Fruit fly (Drosophila melanogaster) whole organism, embryonic: Measurements from ENCODE around the gene Hr83.
A peak's percentile ranks its signal among the peaks of the same experiment; 100 is the strongest.

ENCODE experiments used
- ATbp ChIP-seq: fragments of 200-800 bp; sonication (Bioruptor generic); optimal IDR thresholded peaks from 2 replicates; lab custom pipeline; 2017; ENCODE audit warnings: missing biosample characterization, mild to moderate bottlenecking, missing genetic modification characterization, missing genetic modification reagents
- Ada2b ChIP-seq: fragments of 200-800 bp; sonication (Bioruptor generic); IDR thresholded peaks from 2 replicates; pipeline ENCODE4 v1.3.6; 2022; ENCODE audit warnings: missing biosample characterization, missing genetic modification characterization
- CG10321 ChIP-seq: fragments of 200-800 bp; sonication (Bioruptor generic); IDR thresholded peaks from 2 replicates; pipeline ENCODE4 v1.3.6; 2022; ENCODE audit warnings: missing biosample characterization, missing genetic modification characterization
- CG10431 ChIP-seq: fragments of 200-800 bp; sonication (Bioruptor generic); optimal IDR thresholded peaks from 3 replicates; lab custom pipeline; 2018; ENCODE audit warnings: missing biosample characterization, mild to moderate bottlenecking, missing genetic modification characterization
- CG10565 ChIP-seq: fragments of 200-800 bp; sonication (Bioruptor generic); optimal IDR thresholded peaks from 3 replicates; lab custom pipeline; 2016; ENCODE audit warnings: missing biosample characterization, mild to moderate bottlenecking, missing genetic modification characterization
- CG10979 ChIP-seq: fragments of 200-800 bp; sonication (Bioruptor generic); optimal IDR thresholded peaks from 2 replicates; lab custom pipeline; 2018; ENCODE audit warnings: missing biosample characterization, mild to moderate bottlenecking, missing genetic modification characterization, moderate library complexity
- CG11560 ChIP-seq: fragments of 200-800 bp; sonication (Bioruptor generic); IDR thresholded peaks from 3 replicates; pipeline ENCODE4 v1.3.6; 2022; ENCODE audit warnings: missing biosample characterization, missing genetic modification characterization
- CG14050 ChIP-seq: fragments of 200-800 bp; sonication (Bioruptor generic); IDR thresholded peaks from 3 replicates; pipeline ENCODE4 v1.3.6; 2022; ENCODE audit warnings: missing biosample characterization, missing genetic modification characterization
- CG1603 ChIP-seq: fragments of 200-800 bp; sonication (Bioruptor generic); optimal IDR thresholded peaks from 2 replicates; lab custom pipeline; 2019; ENCODE audit warnings: missing biosample characterization, mild to moderate bottlenecking, missing genetic modification characterization, moderate library complexity
- CG1792 ChIP-seq: fragments of 200-800 bp; sonication (Bioruptor generic); optimal IDR thresholded peaks from 2 replicates; lab custom pipeline; 2016; ENCODE audit warnings: missing biosample characterization, missing genetic modification characterization
- CG2678 ChIP-seq: fragments of 200-800 bp; sonication (Bioruptor generic); optimal IDR thresholded peaks from 3 replicates; lab custom pipeline; 2019; ENCODE audit warnings: missing biosample characterization, mild to moderate bottlenecking, missing genetic modification characterization, moderate library complexity
- CG31224 ChIP-seq: fragments of 200-800 bp; sonication (Bioruptor generic); IDR thresholded peaks from 2 replicates; pipeline ENCODE4 v1.3.6; 2022; ENCODE audit warnings: missing biosample characterization, missing genetic modification characterization
- CG31441 ChIP-seq: fragments of 200-800 bp; sonication (Bioruptor generic); IDR thresholded peaks from 2 replicates; pipeline ENCODE4 v1.3.6; 2022; ENCODE audit warnings: missing biosample characterization, missing genetic modification characterization
- CG33557 ChIP-seq: fragments of 200-800 bp; sonication (Bioruptor generic); optimal IDR thresholded peaks from 2 replicates; lab custom pipeline; 2019; ENCODE audit warnings: missing biosample characterization, mild to moderate bottlenecking, missing genetic modification characterization, moderate library complexity
- CG6175 ChIP-seq: fragments of 200-800 bp; sonication (Bioruptor generic); IDR thresholded peaks from 3 replicates; pipeline ENCODE4 v1.3.6; 2022; ENCODE audit warnings: missing biosample characterization, missing genetic modification characterization
- CG6765 ChIP-seq: fragments of 200-800 bp; sonication (Bioruptor generic); optimal IDR thresholded peaks from 3 replicates; lab custom pipeline; 2017; ENCODE audit warnings: missing biosample characterization, mild to moderate bottlenecking, missing genetic modification characterization
- CG7745 ChIP-seq: fragments of 200-800 bp; sonication (Bioruptor generic); optimal IDR thresholded peaks from 2 replicates; lab custom pipeline; 2018; ENCODE audit warnings: missing biosample characterization, mild to moderate bottlenecking, missing genetic modification characterization, moderate library complexity
- CG7987 ChIP-seq: fragments of 200-800 bp; sonication (Bioruptor generic); optimal IDR thresholded peaks from 2 replicates; lab custom pipeline; 2018; ENCODE audit warnings: missing biosample characterization, mild to moderate bottlenecking, missing genetic modification characterization, moderate library complexity
- Chrac-16 ChIP-seq: fragments of 200-800 bp; sonication (Bioruptor generic); optimal IDR thresholded peaks from 3 replicates; lab custom pipeline; 2016; ENCODE audit warnings: missing biosample characterization, missing genetic modification characterization
- Dbx ChIP-seq: fragments of 200-800 bp; sonication (Bioruptor generic); IDR thresholded peaks from 3 replicates; pipeline ENCODE4 v1.3.6; 2022; ENCODE audit warnings: missing biosample characterization, missing genetic modification characterization
- Dp ChIP-seq: fragments of 200-800 bp; sonication (Bioruptor generic); optimal IDR thresholded peaks from 2 replicates; lab custom pipeline; 2018; ENCODE audit warnings: missing biosample characterization, mild to moderate bottlenecking, missing genetic modification characterization, moderate library complexity
- Ets97D ChIP-seq: fragments of 200-800 bp; sonication (Bioruptor generic); optimal IDR thresholded peaks from 3 replicates; lab custom pipeline; 2016; ENCODE audit warnings: missing biosample characterization, missing genetic modification characterization
- Fer3 ChIP-seq: fragments of 200-800 bp; sonication (Bioruptor generic); optimal IDR thresholded peaks from 2 replicates; lab custom pipeline; 2018; ENCODE audit warnings: missing biosample characterization, mild to moderate bottlenecking, missing genetic modification characterization, moderate library complexity
- Gug ChIP-seq: fragments of 200-800 bp; sonication (Bioruptor generic); IDR thresholded peaks from 4 replicates; pipeline ENCODE4 v1.3.6; 2022; ENCODE audit warnings: missing biosample characterization, missing genetic modification characterization
- HmgD ChIP-seq: fragments of 200-800 bp; sonication (Bioruptor generic); optimal IDR thresholded peaks from 3 replicates; lab custom pipeline; 2016; ENCODE audit warnings: missing biosample characterization, missing genetic modification characterization
- Hr39 ChIP-seq: fragments of >200 bp; optimal IDR thresholded peaks from 2 replicates; lab custom pipeline; 2017
- Mrtf ChIP-seq: fragments of 200-800 bp; sonication (Bioruptor generic); IDR thresholded peaks from 3 replicates; pipeline ENCODE4 v1.3.6; 2022; ENCODE audit warnings: missing biosample characterization, missing genetic modification characterization
- Nf-YB ChIP-seq: fragments of 200-800 bp; sonication (Bioruptor generic); optimal IDR thresholded peaks from 3 replicates; lab custom pipeline; 2019; ENCODE audit warnings: missing biosample characterization, mild to moderate bottlenecking, missing genetic modification characterization, moderate library complexity
- Nf-YC ChIP-seq: fragments of 200-800 bp; optimal IDR thresholded peaks from 3 replicates; lab custom pipeline; 2019; ENCODE audit warnings: missing biosample characterization, mild to moderate bottlenecking, missing genetic modification characterization, moderate library complexity
- Oli ChIP-seq: fragments of 200-800 bp; sonication (Bioruptor generic); optimal IDR thresholded peaks from 2 replicates; lab custom pipeline; 2018; ENCODE audit warnings: missing biosample characterization, mild to moderate bottlenecking, missing genetic modification characterization, moderate library complexity
- Rx ChIP-seq: fragments of 200-800 bp; sonication (Bioruptor generic); IDR thresholded peaks from 2 replicates; pipeline ENCODE4 v1.3.6; 2022; ENCODE audit warnings: missing biosample characterization, missing genetic modification characterization
- Scr ChIP-seq: fragments of 200-800 bp; sonication (Bioruptor generic); IDR thresholded peaks from 2 replicates; pipeline ENCODE4 v1.3.6; 2022; ENCODE audit warnings: missing biosample characterization, missing genetic modification characterization; ENCODE audit not compliant: partially characterized antibody
- Side ChIP-seq: fragments of 200-800 bp; sonication (Bioruptor generic); optimal IDR thresholded peaks from 2 replicates; lab custom pipeline; 2016; ENCODE audit warnings: missing biosample characterization, missing genetic modification characterization
- Sox100B ChIP-seq: fragments of 200-800 bp; sonication (Bioruptor generic); optimal IDR thresholded peaks from 3 replicates; lab custom pipeline; 2018; ENCODE audit warnings: missing biosample characterization, mild to moderate bottlenecking, missing genetic modification characterization
- Stat92E ChIP-seq, 3 experiments: fragments of >200 bp in 2 of 3; fragments of 200-800 bp in 1 of 3; sonication (Bioruptor generic) in 1 of 3; optimal IDR thresholded peaks; 2 replicates each; lab custom pipeline; 2017 to 2019; ENCODE audit warnings: missing biosample characterization in 3 of 3, missing genetic modification characterization in 3 of 3, mild to moderate bottlenecking in 1 of 3, moderate library complexity in 1 of 3
- aop ChIP-seq: fragments of 200-800 bp; sonication (Bioruptor generic); IDR thresholded peaks from 2 replicates; pipeline ENCODE4 v1.3.6; 2022; ENCODE audit warnings: missing biosample characterization, missing genetic modification characterization
- bigmax ChIP-seq: fragments of 200-800 bp; sonication (Bioruptor generic); optimal IDR thresholded peaks from 2 replicates; lab custom pipeline; 2018; ENCODE audit warnings: missing biosample characterization, mild to moderate bottlenecking, missing genetic modification characterization
- br ChIP-seq: fragments of >200 bp; optimal IDR thresholded peaks from 2 replicates; lab custom pipeline; 2017
- cato ChIP-seq: fragments of 200-800 bp; sonication (Bioruptor generic); optimal IDR thresholded peaks from 2 replicates; lab custom pipeline; 2016; ENCODE audit warnings: missing biosample characterization, missing genetic modification characterization, borderline replicate concordance
- chif ChIP-seq, 2 experiments: fragments of 200-800 bp; sonication (Bioruptor generic); optimal IDR thresholded peaks; 3 replicates each; lab custom pipeline; 2016; ENCODE audit warnings: missing biosample characterization in 2 of 2, missing genetic modification characterization in 2 of 2
- dpn ChIP-seq, 2 experiments: fragments of 200-800 bp; sonication (Bioruptor generic); optimal IDR thresholded peaks; 3 replicates each; lab custom pipeline; 2016; ENCODE audit warnings: missing biosample characterization in 2 of 2, missing genetic modification characterization in 2 of 2
- h ChIP-seq: fragments of >200 bp; optimal IDR thresholded peaks from 2 replicates; lab custom pipeline; 2017
- jumu ChIP-seq: fragments of 200-800 bp; sonication (Bioruptor generic); optimal IDR thresholded peaks from 3 replicates; lab custom pipeline; 2016; ENCODE audit warnings: missing biosample characterization, missing genetic modification characterization
- kni ChIP-seq: fragments of 200-800 bp; sonication (Bioruptor generic); optimal IDR thresholded peaks from 3 replicates; lab custom pipeline; 2017; ENCODE audit warnings: mild to moderate bottlenecking, missing biosample characterization, missing genetic modification reagents, missing genetic modification characterization
- knrl ChIP-seq: fragments of 200-800 bp; sonication (Bioruptor generic); IDR thresholded peaks from 3 replicates; pipeline ENCODE4 v1.3.6; 2022; ENCODE audit warnings: missing biosample characterization, missing genetic modification characterization; ENCODE audit not compliant: partially characterized antibody
- mirr ChIP-seq: fragments of 200-800 bp; sonication (Bioruptor generic); optimal IDR thresholded peaks from 3 replicates; lab custom pipeline; 2018; ENCODE audit warnings: missing biosample characterization, mild to moderate bottlenecking, missing genetic modification characterization
- ro ChIP-seq: fragments of 200-800 bp; sonication (Bioruptor generic); IDR thresholded peaks from 2 replicates; pipeline ENCODE4 v1.3.6; 2022; ENCODE audit warnings: missing biosample characterization, missing genetic modification characterization
- row ChIP-seq: fragments of 200-800 bp; sonication (Bioruptor generic); IDR thresholded peaks from 3 replicates; pipeline ENCODE4 v1.3.6; 2022; ENCODE audit warnings: missing biosample characterization, missing genetic modification characterization
- seq ChIP-seq: fragments of 200-800 bp; sonication (Bioruptor generic); IDR thresholded peaks from 2 replicates; pipeline ENCODE4 v1.3.6; 2022; ENCODE audit warnings: missing biosample characterization, missing genetic modification characterization
- so ChIP-seq: fragments of 200-800 bp; sonication (Bioruptor generic); IDR thresholded peaks from 3 replicates; pipeline ENCODE4 v1.3.6; 2022; ENCODE audit warnings: missing biosample characterization, missing genetic modification characterization
- tap ChIP-seq: fragments of 200-800 bp; optimal IDR thresholded peaks from 3 replicates; lab custom pipeline; 2019; ENCODE audit warnings: missing biosample characterization, mild to moderate bottlenecking, missing genetic modification characterization, moderate library complexity

The Hr83 gene

DNA sequence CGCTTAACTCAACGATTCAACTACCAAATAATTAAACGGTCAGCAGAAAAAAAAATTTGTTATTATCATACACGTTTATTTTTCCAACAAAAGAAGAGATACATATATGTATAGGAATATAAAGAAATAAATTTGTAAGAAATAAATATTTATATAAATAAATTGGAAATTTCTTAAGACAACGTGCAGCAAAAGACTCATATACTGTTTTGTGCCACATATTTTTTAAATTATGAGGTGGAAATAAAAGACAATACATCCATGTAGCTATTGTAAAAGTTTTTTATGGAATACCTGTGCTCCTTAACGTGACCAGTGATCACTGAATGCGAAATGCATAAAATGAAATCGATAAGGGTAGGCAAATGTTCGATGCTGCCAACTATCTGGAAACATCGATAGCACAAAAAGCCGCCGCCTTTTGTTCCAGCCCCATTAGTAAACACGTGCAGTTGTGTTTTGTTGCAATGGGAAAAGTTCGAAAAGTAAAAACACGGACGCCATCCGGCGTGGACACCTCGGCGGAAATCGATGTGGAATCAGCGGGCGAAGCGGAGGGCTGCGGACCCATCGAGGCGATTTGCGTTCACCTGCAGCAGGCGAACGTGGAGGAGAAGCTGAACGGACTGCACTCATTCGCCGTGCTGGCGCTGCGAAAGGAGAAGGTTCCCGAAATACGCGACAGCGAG lies 19.7 kb downstream of the Hr83 start, which contains the start of gene CG10286 (continued):
- TF ChIP-seq mirr (GFP tag; lab: Kevin White, UChicago) (no peak), Rx (peak; percentile 31; the same call in 1 of the 2 replicates), Nf-YB (no peak), CG31441 (peak; percentile 83), ro (no peak), Nf-YC (tag; lab: Kevin White, UChicago) (no peak), Stat92E (GFP tag; optimal IDR thresholded peaks at IDR 0.05; lab: Kevin White, UChicago) (no peak), seq (GFP tag; lab: Robert Waterston, UW) (no peak), Mrtf (GFP tag; lab: Robert Waterston, UW) (no peak), CG31224 (GFP tag; lab: Robert Waterston, UW) (0 out of 2 replicates have a peak, but pooled peaks have one; percentile 25), cato (no peak), Chrac-16 (GFP tag; lab: Kevin White, UChicago) (no peak), CG7987 (GFP tag; lab: Kevin White, UChicago) (peak; percentile 54), CG11560 (no peak), Scr (peak; percentile 75), CG1792 (GFP tag; lab: Kevin White, UChicago) (no peak), CG6765 (no peak), Side (no peak), so (GFP tag; lab: Robert Waterston, UW) (0 out of 3 replicates have a peak, but pooled peaks have one; percentile 13), CG10979 (peak; percentile 24), CG6175 (GFP tag; lab: Robert Waterston, UW) (no peak), CG33557 (GFP tag; lab: Kevin White, UChicago) (no peak), knrl (GFP tag; lab: Robert Waterston, UW) (peak; percentile 72), Ada2b (GFP tag; lab: Robert Waterston, UW) (no peak; the same call in 1 of the 2 replicates), jumu (GFP tag; lab: Kevin White, UChicago) (peak; percentile 24), dpn (GFP tag; optimal IDR thresholded peaks at IDR 0.05; lab: Kevin White, UChicago) (no peak), Dp (GFP tag; lab: Kevin White, UChicago) (peak; percentile 22), Sox100B (no peak), h (lab: Kevin White, UChicago) (no peak), CG14050 (no peak), Ets97D (GFP tag; lab: Kevin White, UChicago) (peak; percentile 29), CG10565 (no peak), CG10431 (GFP tag; lab: Kevin White, UChicago) (peak; percentile 46), kni (GFP tag; lab: Kevin White, UChicago) (no peak), br (lab: Kevin White, UChicago) (no peak), bigmax (GFP tag; lab: Kevin White, UChicago) (no peak), HmgD (peak; percentile 34), row (GFP tag; lab: Robert Waterston, UW) (peak; percentile 65), Gug (no peak), chif (GFP tag; optimal IDR thresholded peaks at IDR 0.05; lab: Kevin White, UChicago) (peak in 1 of 2 experiments; percentile 11), CG7745 (tag; lab: Kevin White, UChicago) (no peak), CG10321 (GFP tag; lab: Robert Waterston, UW) (no peak), tap (tag; lab: Kevin White, UChicago) (peak; percentile 61), ATbp (GFP tag; lab: Kevin White, UChicago) (no peak), Hr39 (lab: Kevin White, UChicago) (no peak), Oli (tag; lab: Kevin White, UChicago) (no peak), Fer3 (peak; percentile 5), Dbx (GFP tag; lab: Robert Waterston, UW) (peak; percentile 58; the same call in 2 of the 3 replicates), CG2678 (tag; lab: Kevin White, UChicago) (no peak), aop (GFP tag; lab: Robert Waterston, UW) (no peak), CG1603 (peak; percentile 61)
